Worm (Caenorhabditis elegans) whole organism, midembryonic: ENCODE measurements around the gene F19F10.1.

Experiments
- T22C8.4 ChIP-seq: fragments of 200-800 bp; sonication (Bioruptor generic); IDR thresholded peaks from 2 replicates; pipeline ENCODE4 v1.3.6; 2022; ENCODE audit warnings: missing genetic modification characterization, missing compliant biosample characterization
- flt-1 ChIP-seq: fragments of 200-800 bp; sonication (Bioruptor generic); IDR thresholded peaks from 2 replicates; pipeline ENCODE4 v1.3.6; 2022; ENCODE audit warnings: missing genetic modification characterization, missing compliant biosample characterization
- med-1 ChIP-seq: sonication (generic microtip); optimal IDR thresholded peaks from 2 replicates; lab custom pipeline; 2017; ENCODE audit warnings: missing genetic modification characterization, mild to moderate bottlenecking, missing compliant biosample characterization, antibody characterized with exemption, missing genetic modification reagents; ENCODE audit not compliant: insufficient read depth
- ztf-23 ChIP-seq: fragments of 200-800 bp; sonication (Bioruptor generic); IDR thresholded peaks from 2 replicates; pipeline ENCODE4 v1.3.6; 2022; ENCODE audit warnings: missing genetic modification reagents, missing genetic modification characterization, missing compliant biosample characterization
- ztf-29 ChIP-seq: fragments of 200-800 bp; sonication (Bioruptor generic); IDR thresholded peaks from 2 replicates; pipeline ENCODE4 v1.3.6; 2022; ENCODE audit warnings: missing genetic modification reagents, missing genetic modification characterization, missing compliant biosample characterization

DNA sequence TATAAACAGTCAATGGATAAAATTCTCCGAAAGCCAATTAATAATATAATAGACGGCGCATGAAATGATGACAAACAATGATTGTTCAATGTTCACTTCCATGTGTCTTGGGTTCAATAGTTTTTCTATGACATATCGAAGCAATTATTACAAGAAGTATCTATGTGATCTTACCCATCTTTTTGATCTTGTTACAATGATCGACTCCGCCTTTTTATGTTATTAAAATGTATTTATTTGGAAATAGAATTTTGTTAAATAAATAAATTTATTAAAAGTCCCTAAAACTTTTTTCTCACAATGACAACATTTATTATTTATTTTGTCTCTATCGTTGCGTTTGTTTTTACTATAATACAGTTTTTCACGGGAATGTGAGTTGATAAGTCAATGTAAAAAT is 33.2 kb upstream of the F19F10.1 start, which contains the start of gene swt-2:
- TF ChIP-seq flt-1 (GFP tag; lab: Robert Waterston, UW), result no peak
- TF ChIP-seq ztf-23 (GFP tag; lab: Robert Waterston, UW), result no peak
- TF ChIP-seq med-1 (GFP tag; lab: Kevin White, UChicago), result no peak
- no peak for TF ChIP-seq T22C8.4 (GFP tag; lab: Robert Waterston, UW)
- TF ChIP-seq ztf-29 (GFP tag; lab: Robert Waterston, UW), result no peak
